Fruit fly (Drosophila melanogaster) whole organism, embryonic: ENCODE data around the gene abs.
A peak's percentile ranks its signal among the peaks of the same experiment; 100 is the strongest.

Experiments used
- BEAF-32 ChIP-seq: fragments of 200-800 bp; sonication (Bioruptor generic); optimal IDR thresholded peaks from 3 replicates; lab custom pipeline; 2017; ENCODE audit warnings: missing biosample characterization, missing genetic modification characterization, mild to moderate bottlenecking, moderate library complexity, missing genetic modification reagents
- CG1024 ChIP-seq: fragments of 200-800 bp; sonication (Bioruptor generic); IDR thresholded peaks from 2 replicates; pipeline ENCODE4 v1.3.6; 2022; ENCODE audit warnings: missing biosample characterization, missing genetic modification characterization
- CG10462 ChIP-seq: fragments of 200-800 bp; sonication (Bioruptor generic); optimal IDR thresholded peaks from 2 replicates; lab custom pipeline; 2016; ENCODE audit warnings: missing biosample characterization, missing genetic modification characterization
- CG11504 ChIP-seq: fragments of 200-800 bp; sonication (Bioruptor generic); optimal IDR thresholded peaks from 3 replicates; lab custom pipeline; 2019; ENCODE audit warnings: missing biosample characterization, mild to moderate bottlenecking, missing genetic modification characterization, moderate library complexity
- CG12942 ChIP-seq: fragments of 200-800 bp; sonication (Bioruptor generic); optimal IDR thresholded peaks from 3 replicates; lab custom pipeline; 2016; ENCODE audit warnings: missing biosample characterization, missing genetic modification characterization
- CG15011 ChIP-seq: fragments of 200-800 bp; sonication (Bioruptor generic); optimal IDR thresholded peaks from 3 replicates; lab custom pipeline; 2018; ENCODE audit warnings: missing biosample characterization, mild to moderate bottlenecking, missing genetic modification characterization
- CG15696 ChIP-seq: fragments of 200-800 bp; sonication (Bioruptor generic); optimal IDR thresholded peaks from 2 replicates; lab custom pipeline; 2019; ENCODE audit warnings: missing biosample characterization, mild to moderate bottlenecking, missing genetic modification characterization, moderate library complexity
- CG1603 ChIP-seq: fragments of 200-800 bp; sonication (Bioruptor generic); optimal IDR thresholded peaks from 2 replicates; lab custom pipeline; 2019; ENCODE audit warnings: missing biosample characterization, mild to moderate bottlenecking, missing genetic modification characterization, moderate library complexity
- CG17568 ChIP-seq: fragments of 200-800 bp; sonication (Bioruptor generic); optimal IDR thresholded peaks from 2 replicates; lab custom pipeline; 2018; ENCODE audit warnings: missing biosample characterization, mild to moderate bottlenecking, missing genetic modification characterization, moderate library complexity
- CG2116 ChIP-seq: fragments of 200-800 bp; sonication (Bioruptor generic); optimal IDR thresholded peaks from 3 replicates; lab custom pipeline; 2018; ENCODE audit warnings: missing biosample characterization, mild to moderate bottlenecking, missing genetic modification characterization
- CG2199 ChIP-seq: fragments of 200-800 bp; sonication (Bioruptor generic); IDR thresholded peaks from 3 replicates; pipeline ENCODE4 v1.3.6; 2022; ENCODE audit warnings: missing biosample characterization, missing genetic modification characterization
- CG2202 ChIP-seq: fragments of 200-800 bp; sonication (Bioruptor generic); optimal IDR thresholded peaks from 2 replicates; lab custom pipeline; 2018; ENCODE audit warnings: missing biosample characterization, mild to moderate bottlenecking, missing genetic modification characterization
- CG6254 ChIP-seq: fragments of 200-800 bp; sonication (Bioruptor generic); optimal IDR thresholded peaks from 3 replicates; lab custom pipeline; 2017; ENCODE audit warnings: mild to moderate bottlenecking, missing biosample characterization, missing genetic modification reagents, missing genetic modification characterization
- CG6272 ChIP-seq: fragments of 200-800 bp; sonication (Bioruptor generic); IDR thresholded peaks from 2 replicates; pipeline ENCODE4 v1.3.6; 2022; ENCODE audit warnings: missing biosample characterization, missing genetic modification characterization
- CG6683 ChIP-seq: fragments of 200-800 bp; sonication (Bioruptor generic); optimal IDR thresholded peaks from 2 replicates; lab custom pipeline; 2017; ENCODE audit warnings: missing biosample characterization, mild to moderate bottlenecking, missing genetic modification characterization, missing genetic modification reagents
- CG6765 ChIP-seq: fragments of 200-800 bp; sonication (Bioruptor generic); optimal IDR thresholded peaks from 3 replicates; lab custom pipeline; 2017; ENCODE audit warnings: missing biosample characterization, mild to moderate bottlenecking, missing genetic modification characterization
- CG9727 ChIP-seq: fragments of 200-800 bp; sonication (Bioruptor generic); optimal IDR thresholded peaks from 3 replicates; lab custom pipeline; 2017; ENCODE audit warnings: missing biosample characterization, mild to moderate bottlenecking, missing genetic modification characterization
- CoRest ChIP-seq: fragments of 200-800 bp; sonication (Bioruptor generic); optimal IDR thresholded peaks from 3 replicates; lab custom pipeline; 2018; ENCODE audit warnings: missing biosample characterization, mild to moderate bottlenecking, missing genetic modification characterization, moderate library complexity
- Dad ChIP-seq: fragments of 200-800 bp; sonication (Bioruptor generic); optimal IDR thresholded peaks from 3 replicates; lab custom pipeline; 2016; ENCODE audit warnings: missing biosample characterization, missing genetic modification characterization
- Fer3 ChIP-seq: fragments of 200-800 bp; sonication (Bioruptor generic); optimal IDR thresholded peaks from 2 replicates; lab custom pipeline; 2018; ENCODE audit warnings: missing biosample characterization, mild to moderate bottlenecking, missing genetic modification characterization, moderate library complexity
- HLH54F ChIP-seq: fragments of 200-800 bp; sonication (Bioruptor generic); optimal IDR thresholded peaks from 3 replicates; lab custom pipeline; 2016; ENCODE audit warnings: missing biosample characterization, missing genetic modification characterization
- Hey ChIP-seq: fragments of 200-800 bp; sonication (Bioruptor generic); optimal IDR thresholded peaks from 3 replicates; lab custom pipeline; 2018; ENCODE audit warnings: missing biosample characterization, mild to moderate bottlenecking, missing genetic modification characterization
- Hr51 ChIP-seq, 2 experiments: fragments of 200-800 bp; sonication (Bioruptor generic); optimal IDR thresholded peaks; 2 replicates in 1 of 2; 3 replicates in 1 of 2; lab custom pipeline; 2016 to 2018; ENCODE audit warnings: missing biosample characterization in 2 of 2, missing genetic modification characterization in 2 of 2, mild to moderate bottlenecking in 1 of 2, moderate library complexity in 1 of 2
- MTF-1 ChIP-seq: fragments of 200-800 bp; sonication (Bioruptor generic); optimal IDR thresholded peaks from 2 replicates; lab custom pipeline; 2018; ENCODE audit warnings: missing biosample characterization, mild to moderate bottlenecking, missing genetic modification characterization, borderline replicate concordance
- Med ChIP-seq: fragments of 200-800 bp; sonication (Bioruptor generic); peaks from one replicate; lab custom pipeline; 2016; ENCODE audit warnings: missing biosample characterization, missing genetic modification characterization, mild to moderate bottlenecking, inconsistent platforms, moderate library complexity
- NC2α ChIP-seq: fragments of 200-800 bp; sonication (Bioruptor generic); optimal IDR thresholded peaks from 2 replicates; lab custom pipeline; 2016; ENCODE audit warnings: missing biosample characterization, missing genetic modification characterization
- Sox102F ChIP-seq: fragments of 200-800 bp; sonication (Bioruptor generic); optimal IDR thresholded peaks from 2 replicates; lab custom pipeline; 2018; ENCODE audit warnings: missing biosample characterization, mild to moderate bottlenecking, missing genetic modification characterization, moderate library complexity
- Xrp1 ChIP-seq: fragments of 200-800 bp; sonication (Bioruptor generic); IDR thresholded peaks from 2 replicates; pipeline ENCODE4 v1.3.6; 2022; ENCODE audit warnings: missing biosample characterization, missing genetic modification characterization
- ab ChIP-seq: fragments of 200-800 bp; sonication (Bioruptor generic); optimal IDR thresholded peaks from 2 replicates; lab custom pipeline; 2016; ENCODE audit warnings: missing biosample characterization, missing genetic modification characterization
- ara ChIP-seq: fragments of 200-800 bp; sonication (Bioruptor generic); IDR thresholded peaks from 2 replicates; pipeline ENCODE4 v1.3.6; 2022; ENCODE audit warnings: missing biosample characterization, missing genetic modification characterization
- bcd ChIP-seq: fragments of 200-800 bp; sonication (Bioruptor generic); optimal IDR thresholded peaks from 2 replicates; lab custom pipeline; 2017; ENCODE audit warnings: missing biosample characterization, mild to moderate bottlenecking, missing genetic modification characterization
- cas ChIP-seq: fragments of 200-800 bp; sonication (Bioruptor generic); IDR thresholded peaks from 2 replicates; pipeline ENCODE4 v1.3.6; 2022; ENCODE audit warnings: missing biosample characterization, missing genetic modification characterization
- chif ChIP-seq, 2 experiments: fragments of 200-800 bp; sonication (Bioruptor generic); optimal IDR thresholded peaks; 3 replicates each; lab custom pipeline; 2016; ENCODE audit warnings: missing biosample characterization in 2 of 2, missing genetic modification characterization in 2 of 2
- chinmo ChIP-seq: fragments of 200-800 bp; sonication (Bioruptor generic); IDR thresholded peaks from 4 replicates; pipeline ENCODE4 v1.3.6; 2022; ENCODE audit warnings: missing biosample characterization, missing genetic modification characterization; ENCODE audit not compliant: partially characterized antibody
- chm ChIP-seq: fragments of 200-800 bp; sonication (Bioruptor generic); IDR thresholded peaks from 2 replicates; pipeline ENCODE4 v1.3.6; 2022; ENCODE audit warnings: missing biosample characterization, missing genetic modification characterization
- crp ChIP-seq, 2 experiments: fragments of 200-800 bp; sonication (Bioruptor generic); optimal IDR thresholded peaks; 2 replicates in 1 of 2; 3 replicates in 1 of 2; lab custom pipeline; 2017; ENCODE audit warnings: missing biosample characterization in 2 of 2, missing genetic modification characterization in 2 of 2, mild to moderate bottlenecking in 1 of 2, moderate library complexity in 1 of 2
- grau ChIP-seq: fragments of 200-800 bp; optimal IDR thresholded peaks from 3 replicates; lab custom pipeline; 2019; ENCODE audit warnings: missing biosample characterization, mild to moderate bottlenecking, missing genetic modification characterization, moderate library complexity
- insv ChIP-seq, 2 experiments: fragments of 200-800 bp; sonication (Bioruptor generic); optimal IDR thresholded peaks; 3 replicates each; lab custom pipeline; 2016 to 2018; ENCODE audit warnings: missing biosample characterization in 2 of 2, missing genetic modification characterization in 2 of 2
- maf-S ChIP-seq: fragments of 200-800 bp; sonication (Bioruptor generic); optimal IDR thresholded peaks from 2 replicates; lab custom pipeline; 2016; ENCODE audit warnings: missing biosample characterization, missing genetic modification characterization
- nerfin-1 ChIP-seq: fragments of 200-800 bp; sonication (Bioruptor generic); optimal IDR thresholded peaks from 3 replicates; lab custom pipeline; 2019; ENCODE audit warnings: missing biosample characterization, mild to moderate bottlenecking, missing genetic modification characterization, moderate library complexity
- odd ChIP-seq: fragments of 200-800 bp; sonication (Bioruptor generic); optimal IDR thresholded peaks from 2 replicates; lab custom pipeline; 2017; ENCODE audit warnings: missing biosample characterization, mild to moderate bottlenecking, missing genetic modification characterization
- otp ChIP-seq: fragments of 200-800 bp; sonication (Bioruptor generic); IDR thresholded peaks from 3 replicates; pipeline ENCODE4, ENCODE4 v1.3.6; 2022; ENCODE audit warnings: missing biosample characterization, missing genetic modification characterization
- p53 ChIP-seq: fragments of 200-800 bp; sonication (Bioruptor generic); optimal IDR thresholded peaks from 2 replicates; lab custom pipeline; 2016; ENCODE audit warnings: missing biosample characterization, missing genetic modification characterization
- psq ChIP-seq: fragments of 200-800 bp; sonication (Bioruptor generic); optimal IDR thresholded peaks from 2 replicates; lab custom pipeline; 2017; ENCODE audit warnings: missing biosample characterization, missing genetic modification characterization
- ranshi ChIP-seq: fragments of 200-800 bp; sonication (Bioruptor generic); IDR thresholded peaks from 2 replicates; pipeline ENCODE4 v1.3.6; 2022; ENCODE audit warnings: missing biosample characterization, missing genetic modification characterization
- sens-2 ChIP-seq: fragments of 200-800 bp; sonication (Bioruptor generic); IDR thresholded peaks from 2 replicates; pipeline ENCODE4 v1.3.6; 2022; ENCODE audit warnings: missing biosample characterization, missing genetic modification characterization
- seq ChIP-seq: fragments of 200-800 bp; sonication (Bioruptor generic); IDR thresholded peaks from 2 replicates; pipeline ENCODE4 v1.3.6; 2022; ENCODE audit warnings: missing biosample characterization, missing genetic modification characterization
- sna ChIP-seq: fragments of 200-800 bp; sonication (Bioruptor generic); IDR thresholded peaks from 2 replicates; pipeline ENCODE4 v1.3.6; 2022; ENCODE audit warnings: missing biosample characterization, missing genetic modification characterization; ENCODE audit not compliant: partially characterized antibody
- tll ChIP-seq, 2 experiments: fragments of 200-800 bp in 1 of 2; fragments of >200 bp in 1 of 2; sonication (Bioruptor generic) in 1 of 2; optimal IDR thresholded peaks; 2 replicates each; lab custom pipeline; 2017 to 2019; ENCODE audit warnings: missing biosample characterization in 2 of 2, missing genetic modification characterization in 2 of 2, mild to moderate bottlenecking in 1 of 2, moderate library complexity in 1 of 2
- zfh1 ChIP-seq: fragments of 200-800 bp; sonication (Bioruptor generic); IDR thresholded peaks from 3 replicates; pipeline ENCODE4 v1.3.6; 2022; ENCODE audit warnings: missing biosample characterization, missing genetic modification characterization

Gene abs

DNA sequence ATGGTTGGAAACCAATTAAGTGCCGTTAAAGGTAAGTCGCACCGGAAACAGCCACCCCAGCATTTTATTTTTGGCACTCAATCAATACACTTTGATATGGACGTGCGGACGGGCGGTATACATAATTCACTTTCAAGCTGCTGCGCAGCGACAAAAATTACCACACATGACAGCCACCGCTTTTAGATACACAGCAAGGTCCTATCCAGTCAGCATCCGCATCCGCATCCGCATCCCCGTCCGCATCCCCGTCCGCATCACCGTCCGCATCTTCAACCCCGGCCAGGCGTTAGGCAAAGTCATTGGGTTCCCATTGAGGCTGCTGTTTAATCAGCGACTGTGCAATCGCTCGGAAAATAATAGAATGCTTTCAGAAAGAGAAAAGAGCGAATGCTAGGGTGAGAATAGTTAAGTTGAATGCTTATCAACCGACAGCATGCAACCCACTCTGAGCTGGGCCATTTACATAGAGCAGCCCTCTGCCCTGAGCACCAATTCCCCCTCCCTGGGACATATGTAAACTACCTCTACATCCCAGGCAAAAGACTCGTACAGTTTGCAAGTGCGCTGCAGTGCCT lies 51.6 kb downstream of the abs start (continued):
- TF ChIP-seq p53 (GFP tag; lab: Kevin White, UChicago) (no peak), HLH54F (GFP tag; lab: Kevin White, UChicago) (no peak), CG1024 (GFP tag; lab: Robert Waterston, UW) (no peak), CG17568 (GFP tag; lab: Kevin White, UChicago) (no peak), chif (GFP tag; optimal IDR thresholded peaks at IDR 0.05; lab: Kevin White, UChicago) (no peak), BEAF-32 (no peak), sna (GFP tag; lab: Robert Waterston, UW) (no peak), Hey (tag; lab: Kevin White, UChicago) (peak; percentile 28), insv (GFP tag; optimal IDR thresholded peaks at IDR 0.05; lab: Kevin White, UChicago) (no peak), odd (GFP tag; lab: Kevin White, UChicago) (no peak), sens-2 (GFP tag; lab: Robert Waterston, UW) (no peak), CoRest (no peak), zfh1 (GFP tag; lab: Robert Waterston, UW) (no peak), CG11504 (tag; lab: Kevin White, UChicago) (no peak), CG12942 (no peak), ranshi (GFP tag; lab: Robert Waterston, UW) (no peak), chinmo (GFP tag; lab: Robert Waterston, UW) (no peak), CG9727 (GFP tag; lab: Kevin White, UChicago) (no peak), chm (GFP tag; lab: Robert Waterston, UW) (no peak), nerfin-1 (tag; lab: Kevin White, UChicago) (peak; percentile 51), bcd (no peak), CG15011 (no peak), otp (GFP tag; lab: Robert Waterston, UW) (no peak), CG1603 (tag; lab: Kevin White, UChicago) (no peak), CG15696 (tag; lab: Kevin White, UChicago) (no peak), MTF-1 (GFP tag; lab: Kevin White, UChicago) (no peak), ab (no peak), CG6272 (GFP tag; lab: Robert Waterston, UW) (no peak), CG2116 (GFP tag; lab: Kevin White, UChicago) (no peak), psq (GFP tag; lab: Kevin White, UChicago) (no peak), CG2199 (GFP tag; lab: Robert Waterston, UW) (peak; percentile 70; the same call in 2 of the 3 replicates), CG6765 (no peak), Fer3 (tag; lab: Kevin White, UChicago) (no peak), crp (GFP tag; optimal IDR thresholded peaks at IDR 0.05; lab: Kevin White, UChicago) (no peak), Dad (no peak), Med (GFP tag; lab: Kevin White, UChicago) (peak; percentile 54), Xrp1 (GFP tag; lab: Robert Waterston, UW) (no peak), CG6683 (GFP tag; lab: Kevin White, UChicago) (no peak), CG10462 (GFP tag; lab: Kevin White, UChicago) (no peak), seq (GFP tag; lab: Robert Waterston, UW) (no peak), maf-S (GFP tag; lab: Kevin White, UChicago) (no peak), CG2202 (no peak), Hr51 (GFP tag; optimal IDR thresholded peaks at IDR 0.05; lab: Kevin White, UChicago) (no peak), grau (tag; lab: Kevin White, UChicago) (no peak), CG6254 (no peak), cas (GFP tag; lab: Robert Waterston, UW) (no peak), NC2α (no peak), tll (GFP tag; optimal IDR thresholded peaks at IDR 0.05; lab: Kevin White, UChicago) (no peak), ara (no peak), Sox102F (no peak)
